Fruit fly (Drosophila melanogaster) whole organism, embryonic: Measurements from ENCODE around the gene CG8814.

ENCODE experiments used
- Bteb2 ChIP-seq: fragments of 200-800 bp; sonication (Bioruptor generic); optimal IDR thresholded peaks from 2 replicates; lab custom pipeline; 2016; ENCODE audit warnings: missing biosample characterization, missing genetic modification characterization
- CG11247 ChIP-seq: fragments of 200-800 bp; sonication (Bioruptor generic); IDR thresholded peaks from 2 replicates; pipeline ENCODE4 v1.3.6; 2022; ENCODE audit warnings: missing biosample characterization, missing genetic modification characterization
- CG12155 ChIP-seq: fragments of 200-800 bp; sonication (Bioruptor generic); optimal IDR thresholded peaks from 3 replicates; lab custom pipeline; 2016; ENCODE audit warnings: missing biosample characterization, missing genetic modification characterization
- CG13296 ChIP-seq: fragments of 200-800 bp; sonication (Bioruptor generic); optimal IDR thresholded peaks from 3 replicates; lab custom pipeline; 2018; ENCODE audit warnings: missing biosample characterization, mild to moderate bottlenecking, missing genetic modification characterization
- CG14860 ChIP-seq: fragments of 200-800 bp; sonication (Bioruptor generic); IDR thresholded peaks from 3 replicates; pipeline ENCODE4 v1.3.6; 2022; ENCODE audit warnings: missing biosample characterization, missing genetic modification characterization; ENCODE audit not compliant: partially characterized antibody
- CG16779 ChIP-seq: fragments of 200-800 bp; sonication (Bioruptor generic); IDR thresholded peaks from 2 replicates; pipeline ENCODE4 v1.3.6; 2022; ENCODE audit warnings: missing biosample characterization, missing genetic modification characterization
- CG16813 ChIP-seq: fragments of 200-800 bp; sonication (Bioruptor generic); IDR thresholded peaks from 3 replicates; pipeline ENCODE4 v1.3.6; 2022; ENCODE audit warnings: missing biosample characterization, missing genetic modification characterization; ENCODE audit not compliant: partially characterized antibody
- CG16863 ChIP-seq: fragments of 200-800 bp; sonication (Bioruptor generic); optimal IDR thresholded peaks from 3 replicates; lab custom pipeline; 2016; ENCODE audit warnings: missing biosample characterization, missing genetic modification characterization
- CG2120 ChIP-seq: fragments of 200-800 bp; sonication (Bioruptor generic); optimal IDR thresholded peaks from 3 replicates; lab custom pipeline; 2016; ENCODE audit warnings: missing biosample characterization, missing genetic modification characterization
- CG2712 ChIP-seq: fragments of 200-800 bp; optimal IDR thresholded peaks from 3 replicates; lab custom pipeline; 2019; ENCODE audit warnings: missing biosample characterization, mild to moderate bottlenecking, missing genetic modification characterization, moderate library complexity
- CG2889 ChIP-seq: fragments of 200-800 bp; sonication (Bioruptor generic); IDR thresholded peaks from 3 replicates; pipeline ENCODE4 v1.3.6; 2022; ENCODE audit warnings: missing biosample characterization, missing genetic modification characterization
- CG30403 ChIP-seq: fragments of 200-800 bp; sonication (Bioruptor generic); optimal IDR thresholded peaks from 3 replicates; lab custom pipeline; 2016; ENCODE audit warnings: missing biosample characterization, missing genetic modification characterization
- CG31441 ChIP-seq: fragments of 200-800 bp; sonication (Bioruptor generic); IDR thresholded peaks from 2 replicates; pipeline ENCODE4 v1.3.6; 2022; ENCODE audit warnings: missing biosample characterization, missing genetic modification characterization
- CG34422 ChIP-seq: fragments of 200-800 bp; sonication (Bioruptor generic); IDR thresholded peaks from 3 replicates; pipeline ENCODE4 v1.3.6; 2022; ENCODE audit warnings: missing biosample characterization, missing genetic modification characterization
- CG5245 ChIP-seq: fragments of 200-800 bp; sonication (Bioruptor generic); optimal IDR thresholded peaks from 3 replicates; lab custom pipeline; 2016; ENCODE audit warnings: missing biosample characterization, missing genetic modification characterization
- CG8281 ChIP-seq: fragments of 200-800 bp; sonication (Bioruptor generic); optimal IDR thresholded peaks from 2 replicates; lab custom pipeline; 2018; ENCODE audit warnings: missing biosample characterization, mild to moderate bottlenecking, missing genetic modification characterization, moderate library complexity
- CG9727 ChIP-seq: fragments of 200-800 bp; sonication (Bioruptor generic); optimal IDR thresholded peaks from 3 replicates; lab custom pipeline; 2017; ENCODE audit warnings: missing biosample characterization, mild to moderate bottlenecking, missing genetic modification characterization
- Doc3 ChIP-seq: fragments of 200-800 bp; sonication (Bioruptor generic); IDR thresholded peaks from 3 replicates; pipeline ENCODE4 v1.3.6; 2022; ENCODE audit warnings: missing biosample characterization, missing genetic modification characterization; ENCODE audit not compliant: partially characterized antibody
- Drgx ChIP-seq: fragments of 200-800 bp; sonication (Bioruptor generic); IDR thresholded peaks from 2 replicates; pipeline ENCODE4 v1.3.6; 2022; ENCODE audit warnings: missing biosample characterization, missing genetic modification characterization
- E2f2 ChIP-seq: fragments of 200-800 bp; sonication (Bioruptor generic); IDR thresholded peaks from 2 replicates; pipeline ENCODE4 v1.3.6; 2022; ENCODE audit warnings: missing biosample characterization, missing genetic modification characterization
- Ets97D ChIP-seq: fragments of 200-800 bp; sonication (Bioruptor generic); optimal IDR thresholded peaks from 3 replicates; lab custom pipeline; 2016; ENCODE audit warnings: missing biosample characterization, missing genetic modification characterization
- Mes4 ChIP-seq: fragments of 200-800 bp; sonication (Bioruptor generic); optimal IDR thresholded peaks from 2 replicates; lab custom pipeline; 2016; ENCODE audit warnings: missing biosample characterization, missing genetic modification characterization
- Myb ChIP-seq: fragments of 200-800 bp; sonication (Bioruptor generic); optimal IDR thresholded peaks from 2 replicates; lab custom pipeline; 2016; ENCODE audit warnings: missing biosample characterization, missing genetic modification characterization
- Sox100B ChIP-seq: fragments of 200-800 bp; sonication (Bioruptor generic); optimal IDR thresholded peaks from 3 replicates; lab custom pipeline; 2018; ENCODE audit warnings: missing biosample characterization, mild to moderate bottlenecking, missing genetic modification characterization
- Taf1 ChIP-seq: fragments of 200-800 bp; sonication (Bioruptor generic); IDR thresholded peaks from 2 replicates; pipeline ENCODE4 v1.3.6; 2022; ENCODE audit warnings: missing biosample characterization, missing genetic modification characterization
- Xrp1 ChIP-seq: fragments of 200-800 bp; sonication (Bioruptor generic); IDR thresholded peaks from 2 replicates; pipeline ENCODE4 v1.3.6; 2022; ENCODE audit warnings: missing biosample characterization, missing genetic modification characterization
- ac ChIP-seq: fragments of 200-800 bp; sonication (Bioruptor generic); optimal IDR thresholded peaks from 3 replicates; lab custom pipeline; 2017; ENCODE audit warnings: missing biosample characterization, mild to moderate bottlenecking, missing genetic modification characterization
- ase ChIP-seq: fragments of 200-800 bp; sonication (Bioruptor generic); IDR thresholded peaks from 3 replicates; pipeline ENCODE4 v1.3.6; 2022; ENCODE audit warnings: missing biosample characterization, missing genetic modification characterization
- ash1 ChIP-seq: fragments of 200-800 bp; sonication (Bioruptor generic); optimal IDR thresholded peaks from 2 replicates; lab custom pipeline; 2018; ENCODE audit warnings: missing biosample characterization, mild to moderate bottlenecking, missing genetic modification characterization
- bsh ChIP-seq, 2 experiments: fragments of 200-800 bp; sonication (Bioruptor generic); optimal IDR thresholded peaks; 2 replicates each; lab custom pipeline; 2017 to 2018; ENCODE audit warnings: mild to moderate bottlenecking in 2 of 2, missing biosample characterization in 2 of 2, missing genetic modification characterization in 2 of 2, moderate library complexity in 1 of 2
- cad ChIP-seq: fragments of >200 bp; optimal IDR thresholded peaks from 2 replicates; lab custom pipeline; 2017; ENCODE audit warnings: missing biosample characterization, missing genetic modification characterization
- ci ChIP-seq: fragments of 200-800 bp; sonication (Bioruptor generic); IDR thresholded peaks from 3 replicates; pipeline ENCODE4 v1.3.6; 2022; ENCODE audit warnings: missing biosample characterization, missing genetic modification characterization
- corto ChIP-seq: fragments of 200-800 bp; sonication (Bioruptor generic); optimal IDR thresholded peaks from 2 replicates; lab custom pipeline; 2016; ENCODE audit warnings: missing biosample characterization, mild to moderate bottlenecking, missing genetic modification characterization, moderate library complexity
- croc ChIP-seq: fragments of 200-800 bp; sonication (Bioruptor generic); conservative IDR thresholded peaks from 3 replicates; pipeline ENCODE4 v1.3.6; 2022; ENCODE audit warnings: missing biosample characterization, missing genetic modification characterization
- crp ChIP-seq, 2 experiments: fragments of 200-800 bp; sonication (Bioruptor generic); optimal IDR thresholded peaks; 2 replicates in 1 of 2; 3 replicates in 1 of 2; lab custom pipeline; 2017; ENCODE audit warnings: missing biosample characterization in 2 of 2, missing genetic modification characterization in 2 of 2, mild to moderate bottlenecking in 1 of 2, moderate library complexity in 1 of 2
- disco-r ChIP-seq: fragments of 200-800 bp; sonication (Bioruptor generic); optimal IDR thresholded peaks from 2 replicates; lab custom pipeline; 2016; ENCODE audit warnings: missing biosample characterization, missing genetic modification characterization
- grn ChIP-seq: fragments of 200-800 bp; sonication (Bioruptor generic); optimal IDR thresholded peaks from 3 replicates; lab custom pipeline; 2017; ENCODE audit warnings: missing biosample characterization, missing genetic modification characterization
- lov ChIP-seq, 2 experiments: fragments of 200-800 bp in 1 of 2; fragments of >200 bp in 1 of 2; sonication (Bioruptor generic) in 1 of 2; IDR thresholded peaks in 1 of 2; optimal IDR thresholded peaks in 1 of 2; 2 replicates in 1 of 2; 3 replicates in 1 of 2; pipeline versions ENCODE4 v1.3.6 to Lab custom; 2017 to 2022; ENCODE audit warnings: missing biosample characterization in 1 of 2, missing genetic modification characterization in 1 of 2
- nom ChIP-seq: fragments of 200-800 bp; sonication (Bioruptor generic); optimal IDR thresholded peaks from 2 replicates; lab custom pipeline; 2017; ENCODE audit warnings: missing biosample characterization, missing genetic modification characterization, mild to moderate bottlenecking, moderate library complexity, missing genetic modification reagents
- peb ChIP-seq: fragments of 200-800 bp; sonication (Bioruptor generic); IDR thresholded peaks from 2 replicates; pipeline ENCODE4 v1.3.6; 2022; ENCODE audit warnings: missing biosample characterization, missing genetic modification characterization
- phol ChIP-seq: fragments of 200-800 bp; sonication (Bioruptor generic); optimal IDR thresholded peaks from 3 replicates; lab custom pipeline; 2018; ENCODE audit warnings: missing biosample characterization, mild to moderate bottlenecking, missing genetic modification characterization, moderate library complexity
- rib ChIP-seq: fragments of 200-800 bp; sonication (Bioruptor generic); IDR thresholded peaks from 2 replicates; pipeline ENCODE4 v1.3.6; 2022; ENCODE audit warnings: missing biosample characterization, missing genetic modification characterization
- row ChIP-seq: fragments of 200-800 bp; sonication (Bioruptor generic); IDR thresholded peaks from 3 replicates; pipeline ENCODE4 v1.3.6; 2022; ENCODE audit warnings: missing biosample characterization, missing genetic modification characterization
- sim ChIP-seq: fragments of 200-800 bp; sonication (Bioruptor generic); IDR thresholded peaks from 2 replicates; pipeline ENCODE4 v1.3.6; 2022; ENCODE audit warnings: missing biosample characterization, missing genetic modification characterization
- trem ChIP-seq: fragments of 200-800 bp; optimal IDR thresholded peaks from 3 replicates; lab custom pipeline; 2019; ENCODE audit warnings: missing biosample characterization, mild to moderate bottlenecking, missing genetic modification characterization, moderate library complexity
- ttk ChIP-seq: fragments of 200-800 bp; sonication (Bioruptor generic); IDR thresholded peaks from 2 replicates; pipeline ENCODE4 v2.1.2; 2022; ENCODE audit warnings: missing biosample characterization, missing genetic modification characterization
- twi ChIP-seq: fragments of 200-800 bp; optimal IDR thresholded peaks from 2 replicates; lab custom pipeline; 2019; ENCODE audit warnings: missing biosample characterization, mild to moderate bottlenecking, missing genetic modification characterization, moderate library complexity
- z ChIP-seq: fragments of 200-800 bp; sonication (Bioruptor generic); IDR thresholded peaks from 3 replicates; pipeline ENCODE4 v1.3.6; 2022; ENCODE audit warnings: missing biosample characterization, missing genetic modification characterization
- zfh2 ChIP-seq: fragments of 200-800 bp; sonication (Bioruptor generic); optimal IDR thresholded peaks from 2 replicates; lab custom pipeline; 2016; ENCODE audit warnings: missing biosample characterization, missing genetic modification characterization

The CG8814 gene

DNA sequence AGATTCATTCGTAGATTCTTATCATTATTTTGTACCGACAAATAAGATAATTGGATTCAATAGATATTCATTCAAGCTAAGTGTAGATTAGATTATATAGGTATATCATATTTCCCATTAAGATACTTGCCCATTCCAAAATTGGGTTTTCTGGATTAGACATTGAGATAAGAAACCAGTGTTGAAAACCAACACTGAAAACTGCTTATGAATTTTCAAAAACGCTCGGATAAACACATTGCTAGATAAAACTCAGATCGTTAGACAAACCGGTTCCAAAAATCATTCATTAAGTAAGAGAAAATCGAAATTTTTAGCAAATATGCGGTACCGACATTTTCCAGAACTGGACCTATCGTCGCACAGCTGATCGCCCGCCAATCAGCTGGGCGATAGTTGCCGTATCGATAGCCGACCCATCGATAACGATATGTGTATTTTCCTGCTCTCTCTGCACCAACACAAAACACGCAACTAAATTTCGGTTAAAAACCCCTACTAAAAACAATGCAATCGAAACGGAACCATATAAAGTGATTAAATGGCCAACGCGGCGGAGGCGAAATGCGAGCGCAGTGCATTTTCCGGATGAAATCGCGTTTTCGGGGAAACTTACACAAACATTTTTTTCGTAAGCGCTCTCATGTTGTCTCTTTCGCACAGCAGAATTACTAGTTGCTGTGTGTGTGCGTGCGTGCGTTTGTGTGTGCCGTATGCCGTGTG, 11.0 kb downstream of the CG8814 start, which contains the start of the genes NTPase and lilli (continued):
- TF ChIP-seq grn (GFP tag; lab: Kevin White, UChicago) (peak; percentile 92), Xrp1 (peak; percentile 68; the same call in 1 of the 2 replicates), peb (GFP tag; lab: Robert Waterston, UW) (no peak), lov (optimal IDR thresholded peaks at IDR 0.05; lab: Kevin White, UChicago) (no peak), lov (GFP tag; IDR thresholded peaks at IDR 0.05; lab: Robert Waterston, UW) (0 out of 3 replicates have a peak, but pooled peaks have one; percentile 11), phol (tag; lab: Kevin White, UChicago) (peak; percentile 38), CG12155 (GFP tag; lab: Kevin White, UChicago) (peak; percentile 66), crp (GFP tag; optimal IDR thresholded peaks at IDR 0.05; lab: Kevin White, UChicago) (peak; percentile 98 to 99), Ets97D (GFP tag; lab: Kevin White, UChicago) (peak; percentile 48), CG11247 (peak; percentile 50), CG2889 (GFP tag; lab: Robert Waterston, UW) (0 out of 3 replicates have a peak, but pooled peaks have one; percentile 29), Bteb2 (GFP tag; lab: Kevin White, UChicago) (peak; percentile 57), CG16863 (GFP tag; lab: Kevin White, UChicago) (peak; percentile 59), nom (no peak), CG30403 (GFP tag; lab: Kevin White, UChicago) (peak; percentile 76), twi (no peak), CG2120 (GFP tag; lab: Kevin White, UChicago) (peak; percentile 60), ttk (GFP tag; lab: Robert Waterston, UW) (peak; percentile 59; the same call in 1 of the 2 replicates), croc (GFP tag; lab: Robert Waterston, UW) (no peak), cad (GFP tag; lab: Kevin White, UChicago) (no peak), CG9727 (GFP tag; lab: Kevin White, UChicago) (peak; percentile 49), trem (peak; percentile 43), Mes4 (peak; percentile 25), CG2712 (peak; percentile 15), CG16779 (no peak), ac (GFP tag; lab: Kevin White, UChicago) (no peak), Drgx (GFP tag; lab: Robert Waterston, UW) (no peak), CG34422 (GFP tag; lab: Robert Waterston, UW) (peak; percentile 73; the same call in 2 of the 3 replicates), E2f2 (no peak; the same call in none of the 2 replicates), z (GFP tag; lab: Robert Waterston, UW) (peak; percentile 73; the same call in 1 of the 3 replicates), zfh2 (peak; percentile 72), corto (GFP tag; lab: Kevin White, UChicago) (peak; percentile 73), Myb (GFP tag; lab: Kevin White, UChicago) (peak; percentile 53), CG14860 (peak; percentile 87), Sox100B (peak; percentile 39), CG8281 (tag; lab: Kevin White, UChicago) (no peak), ase (GFP tag; lab: Robert Waterston, UW) (peak; percentile 52; the same call in 2 of the 3 replicates), row (GFP tag; lab: Robert Waterston, UW) (peak; percentile 30; the same call in 2 of the 3 replicates), bsh (GFP tag; optimal IDR thresholded peaks at IDR 0.05; lab: Kevin White, UChicago) (peak in 1 of 2 experiments; percentile 40), sim (GFP tag; lab: Robert Waterston, UW) (peak; percentile 65; the same call in 1 of the 2 replicates), disco-r (peak; percentile 41), CG31441 (GFP tag; lab: Robert Waterston, UW) (peak; percentile 21; the same call in 1 of the 2 replicates), CG16813 (GFP tag; lab: Robert Waterston, UW) (peak; percentile 95), CG13296 (GFP tag; lab: Kevin White, UChicago) (no peak), rib (GFP tag; lab: Robert Waterston, UW) (0 out of 2 replicates have a peak, but pooled peaks have one; percentile 18), CG5245 (peak; percentile 75), ash1 (GFP tag; lab: Kevin White, UChicago) (no peak), Doc3 (GFP tag; lab: Robert Waterston, UW) (peak; percentile 90), Taf1 (GFP tag; lab: Robert Waterston, UW) (no peak), ci (GFP tag; lab: Robert Waterston, UW) (peak; percentile 79)
